Fruit fly (Drosophila melanogaster) whole organism, embryonic: ENCODE data around the gene CG6511.

ENCODE experiments used
- Bdp1 ChIP-seq: fragments of 200-800 bp; sonication (Bioruptor generic); optimal IDR thresholded peaks from 3 replicates; lab custom pipeline; 2016; ENCODE audit warnings: missing biosample characterization, missing genetic modification characterization
- Bteb2 ChIP-seq: fragments of 200-800 bp; sonication (Bioruptor generic); optimal IDR thresholded peaks from 2 replicates; lab custom pipeline; 2016; ENCODE audit warnings: missing biosample characterization, missing genetic modification characterization
- CG10274 ChIP-seq: fragments of 200-800 bp; sonication (Bioruptor generic); optimal IDR thresholded peaks from 3 replicates; lab custom pipeline; 2017; ENCODE audit warnings: missing biosample characterization, mild to moderate bottlenecking, missing genetic modification characterization
- CG10321 ChIP-seq: fragments of 200-800 bp; sonication (Bioruptor generic); IDR thresholded peaks from 2 replicates; pipeline ENCODE4 v1.3.6; 2022; ENCODE audit warnings: missing biosample characterization, missing genetic modification characterization
- CG11696 ChIP-seq: fragments of 200-800 bp; sonication (Bioruptor generic); IDR thresholded peaks from 2 replicates; pipeline ENCODE4 v1.3.6; 2022; ENCODE audit warnings: missing biosample characterization, missing genetic modification characterization
- CG12391 ChIP-seq: fragments of 200-800 bp; sonication (Bioruptor generic); optimal IDR thresholded peaks from 3 replicates; lab custom pipeline; 2018; ENCODE audit warnings: missing biosample characterization, mild to moderate bottlenecking, missing genetic modification characterization, moderate library complexity
- CG13287 ChIP-seq: fragments of 200-800 bp; sonication (Bioruptor generic); IDR thresholded peaks from 2 replicates; pipeline ENCODE4 v1.3.6; 2022; ENCODE audit warnings: missing biosample characterization, missing genetic modification characterization; ENCODE audit not compliant: partially characterized antibody
- CG13296 ChIP-seq: fragments of 200-800 bp; sonication (Bioruptor generic); optimal IDR thresholded peaks from 3 replicates; lab custom pipeline; 2018; ENCODE audit warnings: missing biosample characterization, mild to moderate bottlenecking, missing genetic modification characterization
- CG14441 ChIP-seq: fragments of 200-800 bp; sonication (Bioruptor generic); IDR thresholded peaks from 2 replicates; pipeline ENCODE4 v1.3.6; 2022; ENCODE audit warnings: missing biosample characterization, missing genetic modification characterization
- CG14965 ChIP-seq: fragments of 200-800 bp; sonication (Bioruptor generic); optimal IDR thresholded peaks from 2 replicates; lab custom pipeline; 2016; ENCODE audit warnings: missing biosample characterization, missing genetic modification characterization, borderline replicate concordance
- CG15696 ChIP-seq: fragments of 200-800 bp; sonication (Bioruptor generic); optimal IDR thresholded peaks from 2 replicates; lab custom pipeline; 2019; ENCODE audit warnings: missing biosample characterization, mild to moderate bottlenecking, missing genetic modification characterization, moderate library complexity
- CG16779 ChIP-seq: fragments of 200-800 bp; sonication (Bioruptor generic); IDR thresholded peaks from 2 replicates; pipeline ENCODE4 v1.3.6; 2022; ENCODE audit warnings: missing biosample characterization, missing genetic modification characterization
- CG30431 ChIP-seq: fragments of 200-800 bp; sonication (Bioruptor generic); optimal IDR thresholded peaks from 2 replicates; lab custom pipeline; 2017; ENCODE audit warnings: missing biosample characterization, missing genetic modification characterization
- CG4404 ChIP-seq: fragments of 200-800 bp; sonication (Bioruptor generic); IDR thresholded peaks from 2 replicates; pipeline ENCODE4 v1.3.6; 2022; ENCODE audit warnings: missing biosample characterization, missing genetic modification characterization
- CG6765 ChIP-seq: fragments of 200-800 bp; sonication (Bioruptor generic); optimal IDR thresholded peaks from 3 replicates; lab custom pipeline; 2017; ENCODE audit warnings: missing biosample characterization, mild to moderate bottlenecking, missing genetic modification characterization
- CG6791 ChIP-seq: fragments of 200-800 bp; sonication (Bioruptor generic); IDR thresholded peaks from 3 replicates; pipeline ENCODE4 v1.3.6; 2022; ENCODE audit warnings: missing biosample characterization, missing genetic modification characterization; ENCODE audit not compliant: partially characterized antibody
- CG6813 ChIP-seq: fragments of 200-800 bp; sonication (Bioruptor generic); optimal IDR thresholded peaks from 2 replicates; lab custom pipeline; 2017; ENCODE audit warnings: missing biosample characterization, missing genetic modification characterization, mild to moderate bottlenecking, moderate library complexity, missing genetic modification reagents
- Dbx ChIP-seq: fragments of 200-800 bp; sonication (Bioruptor generic); IDR thresholded peaks from 3 replicates; pipeline ENCODE4 v1.3.6; 2022; ENCODE audit warnings: missing biosample characterization, missing genetic modification characterization
- Dip3 ChIP-seq: fragments of 200-800 bp; sonication (Bioruptor generic); optimal IDR thresholded peaks from 3 replicates; lab custom pipeline; 2016; ENCODE audit warnings: missing biosample characterization, missing genetic modification characterization
- Fer1 ChIP-seq: fragments of 200-800 bp; sonication (Bioruptor generic); optimal IDR thresholded peaks from 2 replicates; lab custom pipeline; 2017; ENCODE audit warnings: missing biosample characterization, mild to moderate bottlenecking, missing genetic modification characterization
- Gsc ChIP-seq: fragments of 200-800 bp; sonication (Bioruptor generic); IDR thresholded peaks from 2 replicates; pipeline ENCODE4 v1.3.6; 2022; ENCODE audit warnings: missing biosample characterization, missing genetic modification characterization
- Lhr ChIP-seq: fragments of 200-800 bp; sonication (Bioruptor generic); optimal IDR thresholded peaks from 3 replicates; lab custom pipeline; 2017; ENCODE audit warnings: mild to moderate bottlenecking, missing biosample characterization, missing genetic modification reagents, missing genetic modification characterization
- MESR4 ChIP-seq: fragments of 200-800 bp; sonication (Bioruptor generic); optimal IDR thresholded peaks from 2 replicates; lab custom pipeline; 2018; ENCODE audit warnings: missing biosample characterization, mild to moderate bottlenecking, missing genetic modification characterization, moderate library complexity
- Max ChIP-seq: fragments of 200-800 bp; sonication (Bioruptor generic); optimal IDR thresholded peaks from 2 replicates; lab custom pipeline; 2016; ENCODE audit warnings: missing biosample characterization, mild to moderate bottlenecking, missing genetic modification characterization
- NC2α ChIP-seq: fragments of 200-800 bp; sonication (Bioruptor generic); optimal IDR thresholded peaks from 2 replicates; lab custom pipeline; 2016; ENCODE audit warnings: missing biosample characterization, missing genetic modification characterization
- NfI ChIP-seq: fragments of 200-800 bp; sonication (Bioruptor generic); optimal IDR thresholded peaks from 3 replicates; lab custom pipeline; 2018; ENCODE audit warnings: missing biosample characterization, mild to moderate bottlenecking, missing genetic modification characterization, moderate library complexity
- Poxn ChIP-seq: fragments of 200-800 bp; sonication (Bioruptor generic); IDR thresholded peaks from 2 replicates; pipeline ENCODE4 v1.3.6; 2022; ENCODE audit warnings: missing biosample characterization, missing genetic modification characterization
- Rfx ChIP-seq: fragments of 200-800 bp; sonication (Bioruptor generic); IDR thresholded peaks from 2 replicates; pipeline ENCODE4 v1.3.6; 2022; ENCODE audit warnings: missing biosample characterization, missing genetic modification characterization
- Rx ChIP-seq: fragments of 200-800 bp; sonication (Bioruptor generic); IDR thresholded peaks from 2 replicates; pipeline ENCODE4 v1.3.6; 2022; ENCODE audit warnings: missing biosample characterization, missing genetic modification characterization
- Sry-δ ChIP-seq: fragments of 200-800 bp; sonication (Bioruptor generic); optimal IDR thresholded peaks from 2 replicates; lab custom pipeline; 2016; ENCODE audit warnings: missing biosample characterization, missing genetic modification characterization
- ase ChIP-seq: fragments of 200-800 bp; sonication (Bioruptor generic); IDR thresholded peaks from 3 replicates; pipeline ENCODE4 v1.3.6; 2022; ENCODE audit warnings: missing biosample characterization, missing genetic modification characterization
- bab2 ChIP-seq: fragments of 200-800 bp; sonication (Bioruptor generic); optimal IDR thresholded peaks from 2 replicates; lab custom pipeline; 2016; ENCODE audit warnings: missing biosample characterization, missing genetic modification characterization
- eyg ChIP-seq: fragments of 200-800 bp; sonication (Bioruptor generic); optimal IDR thresholded peaks from 3 replicates; lab custom pipeline; 2016; ENCODE audit warnings: missing biosample characterization, missing genetic modification characterization
- fd64A ChIP-seq: fragments of 200-800 bp; sonication (Bioruptor generic); optimal IDR thresholded peaks from 3 replicates; lab custom pipeline; 2018; ENCODE audit warnings: missing biosample characterization, mild to moderate bottlenecking, missing genetic modification characterization
- fd96Cb ChIP-seq: fragments of 200-800 bp; sonication (Bioruptor generic); optimal IDR thresholded peaks from 2 replicates; lab custom pipeline; 2018; ENCODE audit warnings: missing biosample characterization, mild to moderate bottlenecking, missing genetic modification characterization, moderate library complexity
- ftz-f1 ChIP-seq: fragments of 200-800 bp; sonication (Bioruptor generic); optimal IDR thresholded peaks from 2 replicates; lab custom pipeline; 2016; ENCODE audit warnings: missing biosample characterization, missing genetic modification characterization
- ham ChIP-seq: fragments of 200-800 bp; sonication (Bioruptor generic); IDR thresholded peaks from 2 replicates; pipeline ENCODE4 v1.3.6; 2022; ENCODE audit warnings: missing biosample characterization, missing genetic modification characterization
- insv ChIP-seq, 2 experiments: fragments of 200-800 bp; sonication (Bioruptor generic); optimal IDR thresholded peaks; 3 replicates each; lab custom pipeline; 2016 to 2018; ENCODE audit warnings: missing biosample characterization in 2 of 2, missing genetic modification characterization in 2 of 2
- ken ChIP-seq: fragments of 200-800 bp; sonication (Bioruptor generic); IDR thresholded peaks from 3 replicates; pipeline ENCODE4 v1.3.6; 2022; ENCODE audit warnings: missing biosample characterization, missing genetic modification characterization
- maf-S ChIP-seq: fragments of 200-800 bp; sonication (Bioruptor generic); optimal IDR thresholded peaks from 2 replicates; lab custom pipeline; 2016; ENCODE audit warnings: missing biosample characterization, missing genetic modification characterization
- nom ChIP-seq: fragments of 200-800 bp; sonication (Bioruptor generic); optimal IDR thresholded peaks from 2 replicates; lab custom pipeline; 2017; ENCODE audit warnings: missing biosample characterization, missing genetic modification characterization, mild to moderate bottlenecking, moderate library complexity, missing genetic modification reagents
- pan ChIP-seq, 4 experiments: fragments of >200 bp in 3 of 4; fragments of 200-800 bp in 1 of 4; sonication (Bioruptor generic) in 1 of 4; optimal IDR thresholded peaks in 3 of 4; IDR thresholded peaks in 1 of 4; 2 replicates each; pipeline versions ENCODE4 v1.3.6 to Lab custom; 2017 to 2022; ENCODE audit warnings: missing biosample characterization in 2 of 4, missing genetic modification characterization in 2 of 4, mixed read lengths in 1 of 4
- sc ChIP-seq, 3 experiments: fragments of >200 bp in 2 of 3; fragments of 200-800 bp in 1 of 3; sonication (Bioruptor generic) in 1 of 3; optimal IDR thresholded peaks; 2 replicates in 2 of 3; 3 replicates in 1 of 3; lab custom pipeline; 2017; ENCODE audit warnings: mild to moderate bottlenecking in 1 of 3, missing biosample characterization in 1 of 3, missing genetic modification characterization in 1 of 3, missing genetic modification reagents in 1 of 3
- slbo ChIP-seq: fragments of 200-800 bp; sonication (Bioruptor generic); IDR thresholded peaks from 2 replicates; pipeline ENCODE4 v1.3.6; 2022; ENCODE audit warnings: missing biosample characterization, missing genetic modification characterization
- sna ChIP-seq: fragments of 200-800 bp; sonication (Bioruptor generic); IDR thresholded peaks from 2 replicates; pipeline ENCODE4 v1.3.6; 2022; ENCODE audit warnings: missing biosample characterization, missing genetic modification characterization; ENCODE audit not compliant: partially characterized antibody
- ssp ChIP-seq: fragments of 200-800 bp; sonication (Bioruptor generic); IDR thresholded peaks from 2 replicates; pipeline ENCODE4 v1.3.6; 2022; ENCODE audit warnings: missing biosample characterization, missing genetic modification characterization
- trh ChIP-seq: fragments of 200-800 bp; sonication (Bioruptor generic); optimal IDR thresholded peaks from 2 replicates; lab custom pipeline; 2016; ENCODE audit warnings: missing biosample characterization, missing genetic modification characterization
- zen ChIP-seq: fragments of 200-800 bp; sonication (Bioruptor generic); optimal IDR thresholded peaks from 3 replicates; lab custom pipeline; 2018; ENCODE audit warnings: missing biosample characterization, mild to moderate bottlenecking, missing genetic modification characterization, moderate library complexity
- zfh2 ChIP-seq: fragments of 200-800 bp; sonication (Bioruptor generic); optimal IDR thresholded peaks from 2 replicates; lab custom pipeline; 2016; ENCODE audit warnings: missing biosample characterization, missing genetic modification characterization

CG6511 gene

DNA sequence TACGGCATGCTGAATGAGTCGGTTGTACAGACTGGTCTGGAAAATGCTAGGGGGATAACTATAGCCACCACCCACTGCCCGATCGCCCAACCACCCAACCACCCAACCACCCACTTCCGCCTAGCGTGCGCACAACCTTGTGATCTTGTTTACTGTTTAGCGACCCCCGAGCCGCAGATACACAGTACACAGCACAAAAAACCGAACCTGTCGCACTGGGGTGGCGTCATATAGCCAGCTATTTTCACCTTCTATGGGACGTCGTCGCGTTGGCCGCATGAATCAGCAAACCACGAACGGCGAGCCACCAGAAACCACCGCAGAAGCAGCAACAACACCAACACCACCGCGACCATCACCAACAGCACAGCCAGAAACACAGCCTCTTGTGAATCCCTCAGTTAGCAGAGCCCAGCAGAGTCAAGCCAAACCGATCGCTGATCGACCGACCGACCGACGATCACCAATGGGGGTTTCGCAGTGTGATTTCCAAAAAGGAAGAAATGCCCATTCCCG lies 46.0 kb upstream of the CG6511 start (continued):
- TF ChIP-seq trh = no peak
- no peak for TF ChIP-seq pan (optimal IDR thresholded peaks at IDR 0.05; lab: Kevin White, UChicago)
- no peak for TF ChIP-seq pan (GFP tag; optimal IDR thresholded peaks at IDR 0.05 in 1 of 2, IDR thresholded peaks at IDR 0.05 in 1 of 2)
- TF ChIP-seq MESR4 (GFP tag; lab: Kevin White, UChicago) = no peak
- 0 out of 2 replicates have a peak, but pooled peaks have one; percentile 18 for TF ChIP-seq CG14441
- TF ChIP-seq CG12391 (tag; lab: Kevin White, UChicago) = no peak
- no peak for TF ChIP-seq slbo (GFP tag; lab: Robert Waterston, UW)
- no peak for TF ChIP-seq Fer1
- TF ChIP-seq NC2α (GFP tag; lab: Kevin White, UChicago) = no peak
- no peak for TF ChIP-seq Dip3 (GFP tag; lab: Kevin White, UChicago)
- TF ChIP-seq CG13296 (GFP tag; lab: Kevin White, UChicago) = no peak
- no peak for TF ChIP-seq CG15696 (tag; lab: Kevin White, UChicago)
- no peak for TF ChIP-seq ham
- no peak for TF ChIP-seq fd96Cb
- no peak for TF ChIP-seq CG4404 (GFP tag; lab: Robert Waterston, UW)
- peak; percentile 22 for TF ChIP-seq CG6765 (GFP tag; lab: Kevin White, UChicago)
- TF ChIP-seq sc (optimal IDR thresholded peaks at IDR 0.05; lab: Kevin White, UChicago) = no peak
- TF ChIP-seq sc (GFP tag; optimal IDR thresholded peaks at IDR 0.05; lab: Kevin White, UChicago) = no peak
- TF ChIP-seq ftz-f1 (GFP tag; lab: Kevin White, UChicago) = peak; percentile 68
- no peak for TF ChIP-seq bab2 (GFP tag; lab: Kevin White, UChicago)
- no peak for TF ChIP-seq CG14965 (GFP tag; lab: Kevin White, UChicago)
- TF ChIP-seq Sry-δ (GFP tag; lab: Kevin White, UChicago) = no peak
- no peak for TF ChIP-seq fd64A
- no peak for TF ChIP-seq Bteb2 (GFP tag; lab: Kevin White, UChicago)
- no peak for TF ChIP-seq nom (GFP tag; lab: Kevin White, UChicago)
- TF ChIP-seq CG6813 (GFP tag; lab: Kevin White, UChicago) = no peak
- peak; percentile 40; the same call in 1 of the 2 replicates for TF ChIP-seq Rfx (GFP tag; lab: Robert Waterston, UW)
- TF ChIP-seq maf-S = no peak
- no peak for TF ChIP-seq Lhr (GFP tag; lab: Kevin White, UChicago)
- TF ChIP-seq Max (GFP tag; lab: Kevin White, UChicago) = no peak
- TF ChIP-seq CG11696 = no peak
- TF ChIP-seq eyg = no peak
- no peak for TF ChIP-seq insv (GFP tag; optimal IDR thresholded peaks at IDR 0.05; lab: Kevin White, UChicago)
- 0 out of 2 replicates have a peak, but pooled peaks have one; percentile 10 for TF ChIP-seq CG10321 (GFP tag; lab: Robert Waterston, UW)
- no peak for TF ChIP-seq CG13287 (GFP tag; lab: Robert Waterston, UW)
- no peak for TF ChIP-seq CG10274 (GFP tag; lab: Kevin White, UChicago)
- no peak for TF ChIP-seq Gsc
- TF ChIP-seq ssp = 0 out of 2 replicates have a peak, but pooled peaks have one; percentile 9
- TF ChIP-seq Rx (GFP tag; lab: Robert Waterston, UW) = no peak
- TF ChIP-seq zen (tag; lab: Kevin White, UChicago) = no peak
- no peak for TF ChIP-seq ase
- no peak for TF ChIP-seq CG16779 (GFP tag; lab: Robert Waterston, UW)
- TF ChIP-seq CG30431 (GFP tag; lab: Kevin White, UChicago) = no peak
- TF ChIP-seq Poxn (GFP tag; lab: Robert Waterston, UW) = no peak
- TF ChIP-seq sna (GFP tag; lab: Robert Waterston, UW) = no peak
- no peak for TF ChIP-seq CG6791
- TF ChIP-seq zfh2 (GFP tag; lab: Kevin White, UChicago) = no peak
- no peak for TF ChIP-seq ken
- TF ChIP-seq Bdp1 (GFP tag; lab: Kevin White, UChicago) = no peak
- TF ChIP-seq Dbx (GFP tag; lab: Robert Waterston, UW) = 0 out of 3 replicates have a peak, but pooled peaks have one; percentile 5
- no peak for TF ChIP-seq NfI (GFP tag; lab: Kevin White, UChicago)
